Fruit fly (Drosophila melanogaster) whole organism: ENCODE data around the gene Srp9.

ENCODE experiments used
- Dll ChIP-seq: fragments of >200 bp; optimal IDR thresholded peaks from 2 replicates; lab custom pipeline; 2017
- psq ChIP-seq: fragments of >200 bp; optimal IDR thresholded peaks from 2 replicates; lab custom pipeline; 2017
- usp ChIP-seq: fragments of >200 bp; optimal IDR thresholded peaks from 2 replicates; lab custom pipeline; 2017; ENCODE audit warnings: missing biosample characterization, missing genetic modification characterization, mixed read lengths

- TF ChIP-seq psq (lab: Kevin White, UChicago) (no peak), Dll (lab: Kevin White, UChicago) (no peak), usp (GFP tag; lab: Kevin White, UChicago) (no peak)
These were observed 24.2 kb upstream of the Srp9 start, which contains the start of the genes pbl and CG8281 for dm6 chr3L:7911765-7912556.
